Fruit fly (Drosophila melanogaster) whole organism, embryonic: ENCODE results near the gene CG5191.

Source experiments
- Bgb ChIP-seq: fragments of 200-800 bp; sonication (Bioruptor generic); IDR thresholded peaks from 2 replicates; pipeline ENCODE4 v1.3.6; 2022; ENCODE audit warnings: missing biosample characterization, missing genetic modification characterization; ENCODE audit not compliant: partially characterized antibody
- CG10462 ChIP-seq: fragments of 200-800 bp; sonication (Bioruptor generic); optimal IDR thresholded peaks from 2 replicates; lab custom pipeline; 2016; ENCODE audit warnings: missing biosample characterization, missing genetic modification characterization
- CG11093 ChIP-seq: fragments of 200-800 bp; sonication (Bioruptor generic); IDR thresholded peaks from 3 replicates; pipeline ENCODE4 v1.3.6; 2022; ENCODE audit warnings: missing biosample characterization, missing genetic modification characterization
- CG11723 ChIP-seq: fragments of 200-800 bp; sonication (Bioruptor generic); optimal IDR thresholded peaks from 2 replicates; lab custom pipeline; 2017; ENCODE audit warnings: missing biosample characterization, mild to moderate bottlenecking, missing genetic modification characterization
- CG13296 ChIP-seq: fragments of 200-800 bp; sonication (Bioruptor generic); optimal IDR thresholded peaks from 3 replicates; lab custom pipeline; 2018; ENCODE audit warnings: missing biosample characterization, mild to moderate bottlenecking, missing genetic modification characterization
- CG13775 ChIP-seq: fragments of 200-800 bp; sonication (Bioruptor generic); optimal IDR thresholded peaks from 3 replicates; lab custom pipeline; 2017; ENCODE audit warnings: missing biosample characterization, mild to moderate bottlenecking, missing genetic modification characterization
- CG14710 ChIP-seq: fragments of 200-800 bp; sonication (Bioruptor generic); optimal IDR thresholded peaks from 3 replicates; lab custom pipeline; 2019; ENCODE audit warnings: missing biosample characterization, mild to moderate bottlenecking, missing genetic modification characterization, moderate library complexity
- CG17568 ChIP-seq: fragments of 200-800 bp; sonication (Bioruptor generic); optimal IDR thresholded peaks from 2 replicates; lab custom pipeline; 2018; ENCODE audit warnings: missing biosample characterization, mild to moderate bottlenecking, missing genetic modification characterization, moderate library complexity
- CG1792 ChIP-seq: fragments of 200-800 bp; sonication (Bioruptor generic); optimal IDR thresholded peaks from 2 replicates; lab custom pipeline; 2016; ENCODE audit warnings: missing biosample characterization, missing genetic modification characterization
- CG18262 ChIP-seq: fragments of 200-800 bp; optimal IDR thresholded peaks from 3 replicates; lab custom pipeline; 2019; ENCODE audit warnings: missing biosample characterization, mild to moderate bottlenecking, missing genetic modification characterization, moderate library complexity
- CG4360 ChIP-seq: fragments of 200-800 bp; sonication (Bioruptor generic); IDR thresholded peaks from 2 replicates; pipeline ENCODE4 v1.3.6; 2022; ENCODE audit warnings: missing biosample characterization, missing genetic modification characterization
- CG4730 ChIP-seq: fragments of 200-800 bp; sonication (Bioruptor generic); IDR thresholded peaks from 2 replicates; pipeline ENCODE4 v1.3.6; 2022; ENCODE audit warnings: missing biosample characterization, missing genetic modification characterization
- CG5953 ChIP-seq: fragments of 200-800 bp; sonication (Bioruptor generic); IDR thresholded peaks from 2 replicates; pipeline ENCODE4 v1.3.6; 2022; ENCODE audit warnings: missing biosample characterization, missing genetic modification characterization
- CG6689 ChIP-seq: fragments of 200-800 bp; sonication (Bioruptor generic); IDR thresholded peaks from 2 replicates; pipeline ENCODE4 v1.3.6; 2022; ENCODE audit warnings: missing biosample characterization, missing genetic modification characterization
- CG7271 ChIP-seq: fragments of 200-800 bp; sonication (Bioruptor generic); optimal IDR thresholded peaks from 2 replicates; lab custom pipeline; 2018; ENCODE audit warnings: missing biosample characterization, mild to moderate bottlenecking, missing genetic modification characterization, moderate library complexity
- CG8944 ChIP-seq: fragments of 200-800 bp; sonication (Bioruptor generic); optimal IDR thresholded peaks from 3 replicates; lab custom pipeline; 2016; ENCODE audit warnings: missing biosample characterization, missing genetic modification characterization
- Dref ChIP-seq: fragments of 200-800 bp; sonication (Bioruptor generic); IDR thresholded peaks from 2 replicates; pipeline ENCODE4 v1.3.6; 2022; ENCODE audit warnings: missing biosample characterization, missing genetic modification characterization
- Fer3 ChIP-seq: fragments of 200-800 bp; sonication (Bioruptor generic); optimal IDR thresholded peaks from 2 replicates; lab custom pipeline; 2018; ENCODE audit warnings: missing biosample characterization, mild to moderate bottlenecking, missing genetic modification characterization, moderate library complexity
- H2.0 ChIP-seq: fragments of 200-800 bp; sonication (Bioruptor generic); IDR thresholded peaks from 2 replicates; pipeline ENCODE4 v1.3.6; 2022; ENCODE audit warnings: missing biosample characterization, missing genetic modification characterization
- HHEX ChIP-seq: fragments of 200-800 bp; sonication (Bioruptor generic); optimal IDR thresholded peaks from 3 replicates; lab custom pipeline; 2017; ENCODE audit warnings: missing biosample characterization, mild to moderate bottlenecking, missing genetic modification characterization, missing genetic modification reagents
- HLH3B ChIP-seq: fragments of 200-800 bp; sonication (Bioruptor generic); IDR thresholded peaks from 2 replicates; pipeline ENCODE4 v1.3.6; 2022; ENCODE audit warnings: missing biosample characterization, missing genetic modification characterization
- HLH4C ChIP-seq: fragments of 200-800 bp; sonication (Bioruptor generic); IDR thresholded peaks from 3 replicates; pipeline ENCODE4 v1.3.6; 2022; ENCODE audit warnings: missing biosample characterization, missing genetic modification characterization; ENCODE audit not compliant: partially characterized antibody
- HmgD ChIP-seq: fragments of 200-800 bp; sonication (Bioruptor generic); optimal IDR thresholded peaks from 3 replicates; lab custom pipeline; 2016; ENCODE audit warnings: missing biosample characterization, missing genetic modification characterization
- Lpt ChIP-seq: fragments of >200 bp; optimal IDR thresholded peaks from 2 replicates; lab custom pipeline; 2018; ENCODE audit warnings: missing biosample characterization, missing genetic modification characterization
- Mes4 ChIP-seq: fragments of 200-800 bp; sonication (Bioruptor generic); optimal IDR thresholded peaks from 2 replicates; lab custom pipeline; 2016; ENCODE audit warnings: missing biosample characterization, missing genetic modification characterization
- Myb ChIP-seq: fragments of 200-800 bp; sonication (Bioruptor generic); optimal IDR thresholded peaks from 2 replicates; lab custom pipeline; 2016; ENCODE audit warnings: missing biosample characterization, missing genetic modification characterization
- Poxn ChIP-seq: fragments of 200-800 bp; sonication (Bioruptor generic); IDR thresholded peaks from 2 replicates; pipeline ENCODE4 v1.3.6; 2022; ENCODE audit warnings: missing biosample characterization, missing genetic modification characterization
- Scr ChIP-seq: fragments of 200-800 bp; sonication (Bioruptor generic); IDR thresholded peaks from 2 replicates; pipeline ENCODE4 v1.3.6; 2022; ENCODE audit warnings: missing biosample characterization, missing genetic modification characterization; ENCODE audit not compliant: partially characterized antibody
- abd-A ChIP-seq: fragments of 200-800 bp; sonication (Bioruptor generic); optimal IDR thresholded peaks from 3 replicates; lab custom pipeline; 2019; ENCODE audit warnings: missing biosample characterization, mild to moderate bottlenecking, missing genetic modification characterization, moderate library complexity
- btn ChIP-seq: fragments of 200-800 bp; sonication (Bioruptor generic); optimal IDR thresholded peaks from 2 replicates; lab custom pipeline; 2016; ENCODE audit warnings: missing biosample characterization, missing genetic modification characterization
- chm ChIP-seq: fragments of 200-800 bp; sonication (Bioruptor generic); IDR thresholded peaks from 2 replicates; pipeline ENCODE4 v1.3.6; 2022; ENCODE audit warnings: missing biosample characterization, missing genetic modification characterization
- ci ChIP-seq: fragments of 200-800 bp; sonication (Bioruptor generic); IDR thresholded peaks from 3 replicates; pipeline ENCODE4 v1.3.6; 2022; ENCODE audit warnings: missing biosample characterization, missing genetic modification characterization
- croc ChIP-seq: fragments of 200-800 bp; sonication (Bioruptor generic); conservative IDR thresholded peaks from 3 replicates; pipeline ENCODE4 v1.3.6; 2022; ENCODE audit warnings: missing biosample characterization, missing genetic modification characterization
- fru ChIP-seq: fragments of >200 bp; optimal IDR thresholded peaks from 2 replicates; lab custom pipeline; 2017
- gcm2 ChIP-seq: fragments of 200-800 bp; sonication (Bioruptor generic); optimal IDR thresholded peaks from 2 replicates; lab custom pipeline; 2016; ENCODE audit warnings: missing biosample characterization, missing genetic modification characterization
- knrl ChIP-seq: fragments of 200-800 bp; sonication (Bioruptor generic); IDR thresholded peaks from 3 replicates; pipeline ENCODE4 v1.3.6; 2022; ENCODE audit warnings: missing biosample characterization, missing genetic modification characterization; ENCODE audit not compliant: partially characterized antibody
- onecut ChIP-seq: fragments of 200-800 bp; sonication (Bioruptor generic); IDR thresholded peaks from 2 replicates; pipeline ENCODE4 v1.3.6; 2022; ENCODE audit warnings: missing biosample characterization, missing genetic modification characterization
- slou ChIP-seq: fragments of 200-800 bp; sonication (Bioruptor generic); optimal IDR thresholded peaks from 3 replicates; lab custom pipeline; 2016; ENCODE audit warnings: missing biosample characterization, missing genetic modification characterization
- ssp ChIP-seq: fragments of 200-800 bp; sonication (Bioruptor generic); IDR thresholded peaks from 2 replicates; pipeline ENCODE4 v1.3.6; 2022; ENCODE audit warnings: missing biosample characterization, missing genetic modification characterization
- trem ChIP-seq: fragments of 200-800 bp; optimal IDR thresholded peaks from 3 replicates; lab custom pipeline; 2019; ENCODE audit warnings: missing biosample characterization, mild to moderate bottlenecking, missing genetic modification characterization, moderate library complexity
- unc-4 ChIP-seq: fragments of 200-800 bp; sonication (Bioruptor generic); IDR thresholded peaks from 2 replicates; pipeline ENCODE4 v1.3.6; 2022; ENCODE audit warnings: missing biosample characterization, missing genetic modification characterization; ENCODE audit not compliant: partially characterized antibody
- wek ChIP-seq: fragments of 200-800 bp; sonication (Bioruptor generic); optimal IDR thresholded peaks from 3 replicates; lab custom pipeline; 2018; ENCODE audit warnings: missing biosample characterization, mild to moderate bottlenecking, missing genetic modification characterization, moderate library complexity

CG5191 gene

dm6 chr3R:20555023-20555422 lies 5.6 kb upstream of the CG5191 start (continued):
- TF ChIP-seq Bgb (GFP tag; lab: Robert Waterston, UW) (no peak), HmgD (GFP tag; lab: Kevin White, UChicago) (no peak), CG6689 (GFP tag; lab: Robert Waterston, UW) (peak; percentile 48), Fer3 (peak; percentile 80), ssp (GFP tag; lab: Robert Waterston, UW) (peak; percentile 40; the same call in 1 of the 2 replicates), HLH4C (no peak), unc-4 (GFP tag; lab: Robert Waterston, UW) (no peak), knrl (GFP tag; lab: Robert Waterston, UW) (no peak), CG4360 (GFP tag; lab: Robert Waterston, UW) (no peak), HLH3B (GFP tag; lab: Robert Waterston, UW) (peak; percentile 50), croc (GFP tag; lab: Robert Waterston, UW) (no peak; the same call in 2 of the 3 replicates), Mes4 (no peak), CG7271 (tag; lab: Kevin White, UChicago) (no peak), wek (GFP tag; lab: Kevin White, UChicago) (no peak), CG17568 (no peak), CG13775 (GFP tag; lab: Kevin White, UChicago) (no peak), Myb (peak; percentile 7), CG13296 (GFP tag; lab: Kevin White, UChicago) (peak; percentile 73), CG18262 (tag; lab: Kevin White, UChicago) (peak; percentile 67), CG5953 (GFP tag; lab: Robert Waterston, UW) (no peak), onecut (peak; percentile 44), ci (GFP tag; lab: Robert Waterston, UW) (no peak), CG4730 (GFP tag; lab: Robert Waterston, UW) (peak; percentile 51), trem (tag; lab: Kevin White, UChicago) (peak; percentile 2), fru (lab: Kevin White, UChicago) (no peak), CG11723 (no peak), HHEX (GFP tag; lab: Kevin White, UChicago) (peak; percentile 54), Scr (no peak), CG10462 (no peak), chm (GFP tag; lab: Robert Waterston, UW) (peak; percentile 76; the same call in 1 of the 2 replicates), Lpt (GFP tag; lab: Kevin White, UChicago) (no peak), Poxn (GFP tag; lab: Robert Waterston, UW) (no peak), slou (GFP tag; lab: Kevin White, UChicago) (peak; percentile 14), CG11093 (GFP tag; lab: Robert Waterston, UW) (peak; percentile 38; the same call in 1 of the 3 replicates), CG14710 (tag; lab: Kevin White, UChicago) (no peak), gcm2 (GFP tag; lab: Kevin White, UChicago) (no peak), abd-A (tag; lab: Kevin White, UChicago) (no peak), H2.0 (GFP tag; lab: Robert Waterston, UW) (no peak), btn (GFP tag; lab: Kevin White, UChicago) (no peak), CG1792 (GFP tag; lab: Kevin White, UChicago) (peak; percentile 7), CG8944 (GFP tag; lab: Kevin White, UChicago) (no peak), Dref (GFP tag; lab: Robert Waterston, UW) (no peak)
